Worm (Caenorhabditis elegans): ENCODE results near the gene vit-5.

DNA sequence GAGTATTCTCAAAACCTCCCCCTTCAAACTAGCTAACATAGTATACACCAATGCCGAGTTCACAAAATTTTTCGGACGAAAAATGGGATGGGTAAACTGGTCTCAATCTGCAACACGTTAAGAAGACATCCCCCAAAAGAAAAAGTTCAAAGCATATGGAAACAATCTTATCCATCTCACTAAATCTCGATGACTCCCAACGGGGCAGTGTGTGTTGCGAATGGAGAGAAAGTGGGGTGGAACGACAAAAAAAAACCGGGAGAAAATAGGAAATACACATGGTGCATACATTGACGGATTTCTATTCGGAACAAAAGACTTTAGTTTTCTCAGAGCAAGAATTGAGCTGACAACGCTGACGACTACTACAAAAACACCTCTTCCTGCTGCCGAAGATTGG, 28.0 kb upstream of the vit-5 start:
- TF ChIP-seq nhr-28 (tag; optimal IDR thresholded peaks at IDR 0.05) (no peak), egl-27 (tag; optimal IDR thresholded peaks at IDR 0.05) (no peak), pqm-1 (tag; optimal IDR thresholded peaks at IDR 0.05) (no peak), ztf-11 (tag; optimal IDR thresholded peaks at IDR 0.05) (no peak), R02D3.7 (tag; optimal IDR thresholded peaks at IDR 0.05) (no peak), daf-12 (tag; optimal IDR thresholded peaks at IDR 0.05) (no peak), elt-1 (tag; optimal IDR thresholded peaks at IDR 0.05) (no peak), ama-1 (optimal IDR thresholded peaks at IDR 0.05) (no peak), ceh-9 (tag; optimal IDR thresholded peaks at IDR 0.05) (no peak), nhr-76 (tag; optimal IDR thresholded peaks at IDR 0.05) (no peak), ceh-82 (tag; optimal IDR thresholded peaks at IDR 0.05) (no peak), pha-4 (tag; optimal IDR thresholded peaks at IDR 0.05) (no peak)

All from whole organism, L3 larva.